Worm (Caenorhabditis elegans): Measurements from ENCODE around the gene hpl-2.

The hpl-2 gene

DNA sequence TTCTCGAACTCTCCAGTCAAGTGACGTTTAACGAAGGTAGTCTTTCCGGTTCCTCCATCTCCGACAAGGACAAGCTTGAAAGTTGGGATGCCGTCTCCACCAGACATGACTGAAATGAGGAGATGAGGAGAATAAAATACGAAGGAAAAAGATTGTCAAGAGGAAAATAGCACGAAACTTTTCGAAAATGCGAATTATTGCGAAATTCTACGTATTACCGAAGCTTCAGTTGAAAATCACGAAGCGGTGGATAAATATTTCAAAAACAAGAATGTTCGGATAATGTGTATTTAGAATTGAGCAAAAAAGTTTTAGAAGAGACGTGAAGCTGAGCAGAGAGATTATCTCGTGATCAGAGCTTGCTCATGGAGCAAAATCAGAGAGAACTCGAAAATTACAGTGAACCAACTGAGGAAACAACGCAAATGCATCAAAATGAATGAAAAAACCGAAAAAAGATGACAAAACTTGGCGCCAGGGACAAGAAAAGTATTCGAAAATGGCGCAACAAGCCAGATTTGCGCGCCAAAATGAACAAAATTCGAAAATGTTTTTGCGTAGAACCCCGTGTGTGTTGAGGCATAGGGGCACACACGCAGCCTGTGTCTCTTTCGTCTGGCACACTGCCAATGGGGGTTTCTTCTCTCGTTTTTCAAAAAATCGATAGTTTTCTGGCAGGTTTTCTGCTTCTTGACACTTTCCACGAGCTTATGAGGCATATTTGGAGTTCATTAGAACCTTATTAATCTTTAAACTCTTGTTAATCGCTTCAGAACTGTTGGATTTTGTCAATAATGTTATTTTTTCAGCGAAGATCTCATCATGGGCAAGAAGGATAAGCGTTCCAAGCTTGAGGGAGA lies 7.5 kb downstream of the hpl-2 start, which contains the start of the genes ran-1 and dkc-1 (continued):
- peak; percentile 68 for TF ChIP-seq vab-7 (GFP tag; IDR thresholded peaks at IDR 0.05)
- TF ChIP-seq pha-4 (GFP tag; IDR thresholded peaks at IDR 0.05): no peak
- TF ChIP-seq pha-4 (tag; optimal IDR thresholded peaks at IDR 0.05): peak; percentile 25
- peak in 1 of 2 experiments; percentile 54 for TF ChIP-seq hif-1 (tag; optimal IDR thresholded peaks at IDR 0.05)
- peak; percentile 87 for TF ChIP-seq dpl-1 (GFP tag; optimal IDR thresholded peaks at IDR 0.05)
- TF ChIP-seq Y48G9A.11 (GFP tag; IDR thresholded peaks at IDR 0.05): peak; percentile 67
- peak; percentile 79 for TF ChIP-seq mep-1 (tag; optimal IDR thresholded peaks at IDR 0.05)
- no peak for TF ChIP-seq pqm-1 (tag; optimal IDR thresholded peaks at IDR 0.05)
- TF ChIP-seq hlh-11 (tag; optimal IDR thresholded peaks at IDR 0.05): peak; percentile 58
- TF ChIP-seq D1046.2 (GFP tag; IDR thresholded peaks at IDR 0.05): no peak; the same call in 1 of the 2 replicates
- TF ChIP-seq nhr-25 (tag; optimal IDR thresholded peaks at IDR 0.05; ENCODE audit: borderline replicate concordance, insufficient read depth): peak; percentile 13
- TF ChIP-seq nhr-6 (tag; optimal IDR thresholded peaks at IDR 0.05): peak; percentile 33
- peak; percentile 59; the same call in 1 of the 2 replicates for TF ChIP-seq dmd-9 (GFP tag; IDR thresholded peaks at IDR 0.05)
- TF ChIP-seq ztf-7 (tag; optimal IDR thresholded peaks at IDR 0.05): no peak
- TF ChIP-seq lsy-2 (tag; optimal IDR thresholded peaks at IDR 0.05): peak in 1 of 2 experiments; percentile 85
- TF ChIP-seq cey-2 (tag; optimal IDR thresholded peaks at IDR 0.05; ENCODE audit: borderline replicate concordance, insufficient read depth): no peak
- no peak for TF ChIP-seq gei-8 (GFP tag; optimal IDR thresholded peaks at IDR 0.05)
- TF ChIP-seq lin-38 (GFP tag; IDR thresholded peaks at IDR 0.05): peak; percentile 86
- TF ChIP-seq unc-130 (GFP tag; optimal IDR thresholded peaks at IDR 0.05): peak; percentile 86
- TF ChIP-seq lin-13 (GFP tag; optimal IDR thresholded peaks at IDR 0.05): peak; percentile 87
- peak in 1 of 2 experiments; percentile 45 for TF ChIP-seq mdl-1 (tag; optimal IDR thresholded peaks at IDR 0.05)
- 0 out of 2 replicates have a peak, but pooled peaks have one; percentile 49 for TF ChIP-seq ceh-44 (GFP tag; IDR thresholded peaks at IDR 0.05)

DNA sequence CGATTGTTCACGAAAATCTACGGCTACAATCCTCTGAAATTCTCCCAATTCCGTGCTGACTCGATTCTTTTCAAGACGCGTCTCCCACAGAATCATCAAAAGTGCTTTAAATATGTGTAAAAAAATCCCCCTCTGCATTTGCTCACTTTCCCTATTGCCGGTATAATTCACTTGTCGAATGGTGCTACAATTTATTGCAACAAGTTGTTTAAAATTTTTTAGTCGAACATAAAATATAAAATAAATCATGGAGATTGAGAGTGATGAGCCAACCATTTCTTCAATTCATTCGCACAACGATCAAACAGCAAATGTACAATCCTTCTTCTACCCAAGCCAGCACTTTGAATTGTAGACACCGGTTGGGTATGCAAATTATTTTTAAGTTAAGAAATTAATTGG lies 8.9 kb downstream of the hpl-2 start:
- TF ChIP-seq arid-1 (GFP tag; conservative IDR thresholded peaks at IDR 0.05) (peak; percentile 74; the same call in 1 of the 2 replicates), nhr-102 (tag; optimal IDR thresholded peaks at IDR 0.05) (no peak), lim-7 (GFP tag; IDR thresholded peaks at IDR 0.05) (peak; percentile 59; the same call in 1 of the 2 replicates), F10B5.3 (tag; optimal IDR thresholded peaks at IDR 0.05) (peak; percentile 29), madf-5 (GFP tag; IDR thresholded peaks at IDR 0.05) (0 out of 4 replicates have a peak, but pooled peaks of 1 of the 2 experiments have one; percentile 31), nhr-41 (GFP tag; IDR thresholded peaks at IDR 0.05) (no peak), lin-38 (GFP tag; IDR thresholded peaks at IDR 0.05) (peak; percentile 80), D1046.2 (GFP tag; IDR thresholded peaks at IDR 0.05) (no peak), nhr-42 (GFP tag; IDR thresholded peaks at IDR 0.05) (no peak), daf-16 (GFP tag; optimal IDR thresholded peaks at IDR 0.05) (peak in 1 of 2 experiments; percentile 12), daf-16 (tag; optimal IDR thresholded peaks at IDR 0.05) (no peak), egl-43 (GFP tag; IDR thresholded peaks at IDR 0.05) (peak; percentile 39; the same call in 1 of the 2 replicates), Y5F2A.4 (GFP tag; optimal IDR thresholded peaks at IDR 0.05) (peak; percentile 73), ces-1 (GFP tag; optimal IDR thresholded peaks at IDR 0.05) (no peak), F49E8.2 (tag; optimal IDR thresholded peaks at IDR 0.05; ENCODE audit: borderline replicate concordance) (peak; percentile 91), unc-130 (GFP tag; optimal IDR thresholded peaks at IDR 0.05) (peak; percentile 78), lin-1 (GFP tag; IDR thresholded peaks at IDR 0.05) (peak; percentile 69; the same call in 1 of the 2 replicates), gei-8 (GFP tag; optimal IDR thresholded peaks at IDR 0.05) (peak; percentile 56), mdt-29 (GFP tag; IDR thresholded peaks at IDR 0.05) (peak; percentile 45; the same call in 1 of the 2 replicates), tra-1 (GFP tag; IDR thresholded peaks at IDR 0.05) (0 out of 2 replicates have a peak, but pooled peaks have one; percentile 7), mep-1 (tag; optimal IDR thresholded peaks at IDR 0.05) (peak; percentile 30), ctbp-1 (GFP tag; IDR thresholded peaks at IDR 0.05) (peak; percentile 53; the same call in 1 of the 2 replicates), T26A8.4 (GFP tag; IDR thresholded peaks at IDR 0.05) (0 out of 2 replicates have a peak, but pooled peaks have one; percentile 52), F44E2.7 (GFP tag; IDR thresholded peaks at IDR 0.05) (0 out of 2 replicates have a peak, but pooled peaks have one; percentile 34), Y48G9A.11 (GFP tag; IDR thresholded peaks at IDR 0.05) (peak; percentile 64), sdz-12 (GFP tag; optimal IDR thresholded peaks at IDR 0.05) (no peak), snpc-1.2 (GFP tag; IDR thresholded peaks at IDR 0.05) (peak; percentile 65; the same call in 1 of the 2 replicates), pha-4 (GFP tag; IDR thresholded peaks at IDR 0.05) (peak; percentile 69; the same call in 1 of the 2 replicates), pha-4 (tag; optimal IDR thresholded peaks at IDR 0.05) (no peak), F26F4.8 (GFP tag; conservative IDR thresholded peaks at IDR 0.05) (0 out of 2 replicates have a peak, but pooled peaks have one; percentile 20)
